Worm (Caenorhabditis elegans) whole organism, L4 larva: ENCODE data around the gene clp-10.

Experiments
- F44E2.7 ChIP-seq: fragments of 200-800 bp; sonication (Bioruptor generic); IDR thresholded peaks from 2 replicates; pipeline ENCODE4 v2.1.2; 2022; ENCODE audit warnings: missing genetic modification characterization, missing compliant biosample characterization
- F49E8.2 ChIP-seq: sonication (generic microtip); optimal IDR thresholded peaks from 2 replicates; lab custom pipeline; 2016; ENCODE audit warnings: missing compliant biosample characterization, mild to moderate bottlenecking, missing genetic modification characterization, borderline replicate concordance
- Y105C5A.15 ChIP-seq: fragments of 200-800 bp; sonication (Bioruptor generic); IDR thresholded peaks from 2 replicates; pipeline ENCODE4 v1.3.6; 2022; ENCODE audit warnings: missing genetic modification characterization, missing compliant biosample characterization
- Y48G9A.11 ChIP-seq: fragments of 200-800 bp; sonication (Bioruptor generic); IDR thresholded peaks from 2 replicates; pipeline ENCODE4 v1.3.6; 2022; ENCODE audit warnings: missing genetic modification reagents, missing genetic modification characterization, missing compliant biosample characterization
- Y5F2A.4 ChIP-seq: fragments of 200-800 bp; sonication (Bioruptor generic); optimal IDR thresholded peaks from 2 replicates; lab custom pipeline; 2018; ENCODE audit warnings: mild to moderate bottlenecking, missing genetic modification characterization, missing compliant biosample characterization
- Y75B8A.6 ChIP-seq: fragments of 200-800 bp; sonication (Bioruptor generic); IDR thresholded peaks from 2 replicates; pipeline ENCODE4 v1.3.6; 2022; ENCODE audit warnings: missing genetic modification reagents, missing genetic modification characterization, missing compliant biosample characterization
- aha-1 ChIP-seq: fragments of 150-350 bp; peaks from one replicate; lab custom pipeline; 2014; ENCODE audit warnings: missing biosample characterization, missing genetic modification characterization
- attf-4 ChIP-seq: sonication (generic microtip); optimal IDR thresholded peaks from 3 replicates; lab custom pipeline; 2017; ENCODE audit warnings: missing biosample characterization, missing genetic modification characterization
- ceh-62 ChIP-seq: sonication (generic microtip); optimal IDR thresholded peaks from 2 replicates; lab custom pipeline; 2017; ENCODE audit warnings: missing biosample characterization, missing genetic modification characterization
- cey-2 ChIP-seq: sonication (generic microtip); optimal IDR thresholded peaks from 3 replicates; lab custom pipeline; 2017; ENCODE audit warnings: missing genetic modification characterization, mild to moderate bottlenecking, missing compliant biosample characterization, antibody characterized with exemption, borderline replicate concordance; ENCODE audit not compliant: insufficient read depth
- daf-16 ChIP-seq, 3 experiments: sonication (generic microtip); optimal IDR thresholded peaks; 2 replicates each; lab custom pipeline; 2016 to 2017; ENCODE audit warnings: missing genetic modification characterization in 3 of 3, missing genetic modification reagents in 3 of 3, mild to moderate bottlenecking in 2 of 3, missing compliant biosample characterization in 2 of 3, missing biosample characterization in 1 of 3, moderate library complexity in 1 of 3
- daf-19 ChIP-seq: fragments of 200-800 bp; sonication (Bioruptor generic); conservative IDR thresholded peaks from 2 replicates; pipeline ENCODE4 v1.3.6; 2022; ENCODE audit warnings: missing genetic modification characterization, missing compliant biosample characterization
- dmd-8 ChIP-seq: fragments of 200-800 bp; sonication (Bioruptor generic); IDR thresholded peaks from 2 replicates; pipeline ENCODE4 v1.3.6; 2022; ENCODE audit warnings: missing genetic modification characterization, missing compliant biosample characterization
- dmd-9 ChIP-seq: fragments of 200-800 bp; sonication (Bioruptor generic); IDR thresholded peaks from 2 replicates; pipeline ENCODE4 v1.3.6; 2022; ENCODE audit warnings: missing genetic modification reagents, missing genetic modification characterization, missing compliant biosample characterization
- dpl-1 ChIP-seq: fragments of 150-350 bp; optimal IDR thresholded peaks from 2 replicates; lab custom pipeline; 2014; ENCODE audit warnings: missing biosample characterization, missing genetic modification reagents, missing genetic modification characterization
- duxl-1 ChIP-seq: sonication (generic microtip); optimal IDR thresholded peaks from 2 replicates; lab custom pipeline; 2016; ENCODE audit warnings: mild to moderate bottlenecking, missing genetic modification characterization, moderate library complexity, missing compliant biosample characterization; ENCODE audit not compliant: poor library complexity
- dve-1 ChIP-seq: sonication (generic microtip); optimal IDR thresholded peaks from 2 replicates; lab custom pipeline; 2017; ENCODE audit warnings: antibody characterized with exemption, mild to moderate bottlenecking, missing genetic modification characterization, missing compliant biosample characterization; ENCODE audit not compliant: insufficient read depth
- egl-27 ChIP-seq: sonication (generic microtip); optimal IDR thresholded peaks from 3 replicates; lab custom pipeline; 2017; ENCODE audit warnings: missing biosample characterization, missing genetic modification reagents, missing genetic modification characterization
- egl-43 ChIP-seq: fragments of 200-800 bp; sonication (Bioruptor generic); IDR thresholded peaks from 2 replicates; pipeline ENCODE4 v1.3.6; 2022; ENCODE audit warnings: missing genetic modification reagents, missing genetic modification characterization, missing compliant biosample characterization
- fkh-10 ChIP-seq: fragments of 150-350 bp; optimal IDR thresholded peaks from 2 replicates; lab custom pipeline; 2014; ENCODE audit warnings: missing biosample characterization, missing genetic modification reagents, missing genetic modification characterization
- fos-1 ChIP-seq: fragments of 150-350 bp; optimal IDR thresholded peaks from 2 replicates; lab custom pipeline; 2014; ENCODE audit warnings: missing biosample characterization, missing genetic modification characterization
- hif-1 ChIP-seq, 2 experiments: sonication (generic microtip); optimal IDR thresholded peaks; 2 replicates each; lab custom pipeline; 2016 to 2017; ENCODE audit warnings: missing compliant biosample characterization in 2 of 2, missing genetic modification characterization in 2 of 2, missing genetic modification reagents in 2 of 2, missing genotype in 2 of 2, mild to moderate bottlenecking in 1 of 2
- hlh-11 ChIP-seq: fragments of 200-800 bp; sonication (Bioruptor generic); optimal IDR thresholded peaks from 2 replicates; lab custom pipeline; 2018; ENCODE audit warnings: mild to moderate bottlenecking, missing genetic modification characterization, missing compliant biosample characterization
- hlh-30 ChIP-seq: sonication (generic microtip); optimal IDR thresholded peaks from 2 replicates; lab custom pipeline; 2017; ENCODE audit warnings: antibody characterized with exemption, mild to moderate bottlenecking, missing genetic modification characterization, missing compliant biosample characterization; ENCODE audit not compliant: insufficient read depth
- hmg-1.1 ChIP-seq: fragments of 200-800 bp; sonication (Bioruptor generic); IDR thresholded peaks from 2 replicates; pipeline ENCODE4 v1.3.6; 2022; ENCODE audit warnings: missing genetic modification reagents, missing genetic modification characterization, missing compliant biosample characterization
- lin-13 ChIP-seq: fragments of 150-350 bp; optimal IDR thresholded peaks from 2 replicates; lab custom pipeline; 2014; ENCODE audit warnings: missing biosample characterization, missing genetic modification reagents, missing genetic modification characterization
- lin-29 ChIP-seq: fragments of 200-800 bp; sonication (Bioruptor generic); IDR thresholded peaks from 2 replicates; pipeline ENCODE4 v1.3.6; 2022; ENCODE audit warnings: missing genetic modification reagents, missing genetic modification characterization, missing compliant biosample characterization
- lin-38 ChIP-seq: fragments of 200-800 bp; sonication (Bioruptor generic); IDR thresholded peaks from 2 replicates; pipeline ENCODE4 v1.3.6; 2022; ENCODE audit warnings: missing genetic modification reagents, missing genetic modification characterization, missing compliant biosample characterization
- lir-3 ChIP-seq: sonication (generic microtip); optimal IDR thresholded peaks from 2 replicates; lab custom pipeline; 2016; ENCODE audit warnings: mild to moderate bottlenecking, missing genetic modification characterization, missing compliant biosample characterization
- lsy-2 ChIP-seq, 2 experiments: fragments of 150-350 bp in 1 of 2; sonication (generic microtip) in 1 of 2; optimal IDR thresholded peaks; 2 replicates each; lab custom pipeline; 2014 to 2017; ENCODE audit warnings: missing biosample characterization in 2 of 2, missing genetic modification characterization in 2 of 2
- mdl-1 ChIP-seq, 2 experiments: fragments of 150-350 bp in 1 of 2; sonication (generic microtip) in 1 of 2; optimal IDR thresholded peaks; 2 replicates each; lab custom pipeline; 2014 to 2017; ENCODE audit warnings: missing biosample characterization in 2 of 2, missing genetic modification characterization in 2 of 2
- mep-1 ChIP-seq: fragments of 150-350 bp; sonication (generic microtip); optimal IDR thresholded peaks from 3 replicates; lab custom pipeline; 2014; ENCODE audit warnings: missing biosample characterization, missing genetic modification characterization
- mes-2 ChIP-seq: sonication (generic microtip); optimal IDR thresholded peaks from 2 replicates; lab custom pipeline; 2016; ENCODE audit warnings: missing genotype, mild to moderate bottlenecking, missing genetic modification characterization, missing compliant biosample characterization; ENCODE audit not compliant: poor library complexity, severe bottlenecking
- nhr-102 ChIP-seq: sonication (generic microtip); optimal IDR thresholded peaks from 2 replicates; lab custom pipeline; 2016; ENCODE audit warnings: mild to moderate bottlenecking, missing genetic modification characterization, moderate library complexity, missing compliant biosample characterization
- nhr-28 ChIP-seq: fragments of 150-350 bp; optimal IDR thresholded peaks from 2 replicates; lab custom pipeline; 2014; ENCODE audit warnings: missing biosample characterization, missing genetic modification characterization
- nhr-41 ChIP-seq: fragments of 200-800 bp; sonication (Bioruptor generic); IDR thresholded peaks from 2 replicates; pipeline ENCODE4 v1.3.6; 2022; ENCODE audit warnings: missing genetic modification reagents, missing genetic modification characterization, missing compliant biosample characterization
- nhr-6 ChIP-seq: fragments of 150-350 bp; optimal IDR thresholded peaks from 2 replicates; lab custom pipeline; 2014; ENCODE audit warnings: missing biosample characterization, missing genetic modification characterization
- nhr-77 ChIP-seq: fragments of 150-350 bp; optimal IDR thresholded peaks from 2 replicates; lab custom pipeline; 2014; ENCODE audit warnings: missing biosample characterization, missing genetic modification characterization
- pha-4 ChIP-seq, 2 experiments: fragments of 150-350 bp in 1 of 2; fragments of 200-800 bp in 1 of 2; sonication (Bioruptor generic) in 1 of 2; IDR thresholded peaks in 1 of 2; optimal IDR thresholded peaks in 1 of 2; 2 replicates each; pipeline versions ENCODE4 v1.3.6 to Lab custom; 2014 to 2022; ENCODE audit warnings: missing genetic modification characterization in 2 of 2, missing genetic modification reagents in 2 of 2, missing biosample characterization in 1 of 2, missing compliant biosample characterization in 1 of 2
- rbr-2 ChIP-seq: sonication (generic microtip); optimal IDR thresholded peaks from 2 replicates; lab custom pipeline; 2016; ENCODE audit warnings: missing genotype, missing genetic modification characterization, missing compliant biosample characterization
- skn-1 ChIP-seq: fragments of 150-350 bp; optimal IDR thresholded peaks from 2 replicates; lab custom pipeline; 2014; ENCODE audit warnings: missing biosample characterization, missing genetic modification characterization
- snpc-1.2 ChIP-seq: fragments of 200-800 bp; sonication (Bioruptor generic); IDR thresholded peaks from 2 replicates; pipeline ENCODE4 v1.3.6; 2022; ENCODE audit warnings: missing genetic modification reagents, missing genetic modification characterization, missing compliant biosample characterization
- spr-1 ChIP-seq: sonication (generic microtip); optimal IDR thresholded peaks from 2 replicates; lab custom pipeline; 2016; ENCODE audit warnings: mild to moderate bottlenecking, missing genetic modification characterization, missing compliant biosample characterization
- spr-3 ChIP-seq: fragments of 200-800 bp; sonication (Bioruptor generic); optimal IDR thresholded peaks from 2 replicates; lab custom pipeline; 2018; ENCODE audit warnings: mild to moderate bottlenecking, missing genetic modification characterization, missing compliant biosample characterization
- tra-1 ChIP-seq: fragments of 200-800 bp; sonication (Bioruptor generic); IDR thresholded peaks from 2 replicates; pipeline ENCODE4 v1.3.6; 2022; ENCODE audit warnings: missing genetic modification reagents, missing genetic modification characterization, missing compliant biosample characterization
- unc-130 ChIP-seq: sonication (generic microtip); optimal IDR thresholded peaks from 2 replicates; lab custom pipeline; 2016; ENCODE audit warnings: missing genetic modification reagents, missing genetic modification characterization, missing compliant biosample characterization
- unc-62 ChIP-seq, 3 experiments: fragments of 150-350 bp in 1 of 3; sonication (generic microtip); optimal IDR thresholded peaks in 2 of 3; peaks in 1 of 3; 1 replicate in 1 of 3; 2 replicates in 2 of 3; lab custom pipeline; 2014 to 2017; ENCODE audit warnings: missing biosample characterization in 3 of 3, missing genetic modification characterization in 3 of 3, missing genetic modification reagents in 3 of 3, missing genotype in 1 of 3
- zfp-2 ChIP-seq: sonication (generic microtip); optimal IDR thresholded peaks from 2 replicates; lab custom pipeline; 2016; ENCODE audit warnings: mild to moderate bottlenecking, missing genetic modification characterization, missing compliant biosample characterization
- ztf-11 ChIP-seq: fragments of 150-350 bp; optimal IDR thresholded peaks from 2 replicates; lab custom pipeline; 2014; ENCODE audit warnings: missing biosample characterization, missing genetic modification characterization

The clp-10 gene

ce11 chrIII:86316-86715, 48.3 kb upstream of the clp-10 start, which contains the start of gene attf-3:
TSS of gene attf-3 (minus strand) at chrIII:86384.
- TF ChIP-seq attf-4 (tag; lab: Kevin White, UChicago) (no peak), dmd-9 (GFP tag; lab: Robert Waterston, UW) (no peak), lin-38 (peak; percentile 52), Y75B8A.6 (GFP tag; lab: Robert Waterston, UW) (no peak), hlh-30 (tag; lab: Kevin White, UChicago) (peak; percentile 63), nhr-6 (tag; lab: Kevin White, UChicago) (peak; percentile 40), zfp-2 (tag; lab: Kevin White, UChicago) (no peak), F49E8.2 (tag; lab: Kevin White, UChicago) (no peak), cey-2 (tag; lab: Kevin White, UChicago) (no peak), nhr-77 (tag; lab: Kevin White, UChicago) (peak; percentile 9), fkh-10 (GFP tag; lab: Kevin White, UChicago) (peak; percentile 65), mes-2 (tag; lab: Kevin White, UChicago) (peak; percentile 74), unc-62 (GFP tag; optimal IDR thresholded peaks at IDR 0.05 in 1 of 2; lab: Kevin White, UChicago) (peak in 1 of 2 experiments; percentile 39), unc-62 (tag; optimal IDR thresholded peaks at IDR 0.05; lab: Kevin White, UChicago) (no peak), duxl-1 (tag; lab: Kevin White, UChicago) (no peak), unc-130 (GFP tag; lab: Kevin White, UChicago) (peak; percentile 81), lin-29 (no peak), nhr-102 (tag; lab: Kevin White, UChicago) (no peak), egl-43 (GFP tag; lab: Robert Waterston, UW) (no peak), Y5F2A.4 (GFP tag; lab: Kevin White, UChicago) (no peak), mep-1 (tag; lab: Kevin White, UChicago) (peak; percentile 60), nhr-41 (GFP tag; lab: Robert Waterston, UW) (no peak), Y48G9A.11 (GFP tag; lab: Robert Waterston, UW) (peak; percentile 96), skn-1 (tag; lab: Kevin White, UChicago) (no peak), hlh-11 (tag; lab: Kevin White, UChicago) (peak; percentile 32), ztf-11 (tag; lab: Kevin White, UChicago) (no peak), pha-4 (GFP tag; IDR thresholded peaks at IDR 0.05; lab: Robert Waterston, UW) (no peak), pha-4 (tag; optimal IDR thresholded peaks at IDR 0.05; lab: Kevin White, UChicago) (no peak), ceh-62 (tag; lab: Kevin White, UChicago) (no peak), daf-19 (GFP tag; lab: Robert Waterston, UW) (no peak), dve-1 (tag; lab: Kevin White, UChicago) (peak; percentile 63), hmg-1.1 (peak; percentile 30; the same call in 1 of the 2 replicates), dpl-1 (GFP tag; lab: Kevin White, UChicago) (peak; percentile 67), tra-1 (no peak), rbr-2 (tag; lab: Kevin White, UChicago) (peak; percentile 39), daf-16 (GFP tag; optimal IDR thresholded peaks at IDR 0.05; lab: Kevin White, UChicago) (peak in 1 of 2 experiments; percentile 11), daf-16 (tag; optimal IDR thresholded peaks at IDR 0.05; lab: Kevin White, UChicago) (peak; percentile 78), lin-13 (GFP tag; lab: Kevin White, UChicago) (peak; percentile 85), aha-1 (tag; lab: Kevin White, UChicago) (no peak), egl-27 (no peak), snpc-1.2 (no peak), fos-1 (tag; lab: Kevin White, UChicago) (no peak), mdl-1 (tag; optimal IDR thresholded peaks at IDR 0.05; lab: Kevin White, UChicago) (no peak), lsy-2 (tag; optimal IDR thresholded peaks at IDR 0.05; lab: Kevin White, UChicago) (peak in 1 of 2 experiments; percentile 87), lir-3 (tag; lab: Kevin White, UChicago) (no peak), hif-1 (tag; optimal IDR thresholded peaks at IDR 0.05; lab: Kevin White, UChicago) (no peak), dmd-8 (no peak), spr-3 (no peak), Y105C5A.15 (no peak), nhr-28 (tag; lab: Kevin White, UChicago) (peak; percentile 16), F44E2.7 (GFP tag; lab: Robert Waterston, UW) (no peak), spr-1 (tag; lab: Kevin White, UChicago) (no peak)
